Worm (Caenorhabditis elegans) whole organism, L3 larva: ENCODE data around the gene oma-2.

Experiments used
- ama-1 ChIP-seq: fragments of 150-350 bp; optimal IDR thresholded peaks from 2 replicates; lab custom pipeline; 2018
- ceh-28 ChIP-seq: fragments of 150-350 bp; optimal IDR thresholded peaks from 2 replicates; lab custom pipeline; 2014; ENCODE audit warnings: missing biosample characterization, missing genetic modification reagents, missing genetic modification characterization
- fos-1 ChIP-seq: fragments of 150-350 bp; optimal IDR thresholded peaks from 2 replicates; lab custom pipeline; 2014; ENCODE audit warnings: missing biosample characterization, missing genetic modification characterization
- mdl-1 ChIP-seq: fragments of 150-350 bp; optimal IDR thresholded peaks from 2 replicates; lab custom pipeline; 2014; ENCODE audit warnings: missing biosample characterization, missing genetic modification characterization
- nhr-237 ChIP-seq: fragments of 150-350 bp; optimal IDR thresholded peaks from 2 replicates; lab custom pipeline; 2014; ENCODE audit warnings: missing biosample characterization, missing genetic modification characterization
- skn-1 ChIP-seq: fragments of 150-350 bp; optimal IDR thresholded peaks from 2 replicates; lab custom pipeline; 2014; ENCODE audit warnings: missing biosample characterization, missing genetic modification characterization

DNA sequence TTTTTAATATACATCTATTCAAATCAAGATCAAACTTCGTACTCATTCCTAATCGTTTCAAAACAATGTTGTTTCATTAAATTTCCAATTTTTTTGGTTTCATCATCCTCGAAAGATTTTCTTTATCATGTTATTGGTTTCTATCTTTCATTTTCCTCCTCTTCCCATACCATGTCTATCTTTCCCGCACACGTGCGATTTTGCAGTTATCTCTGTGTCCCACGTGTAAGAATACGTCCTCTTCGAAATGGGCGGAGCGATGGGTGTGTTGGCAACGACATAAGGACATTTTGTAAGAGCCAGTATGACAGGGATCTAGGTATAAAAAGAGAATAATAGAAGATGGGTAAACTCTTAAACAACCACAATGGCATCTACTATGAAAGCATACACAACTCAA, 2.9 kb upstream of the oma-2 start, which contains the start of gene F43H9.4:
- TF ChIP-seq nhr-237 (tag; lab: Kevin White, UChicago) (no peak), skn-1 (tag; lab: Kevin White, UChicago) (no peak), ama-1 (lab: Kevin White, UChicago) (no peak), ceh-28 (tag; lab: Kevin White, UChicago) (no peak), fos-1 (tag; lab: Kevin White, UChicago) (no peak), mdl-1 (tag; lab: Kevin White, UChicago) (peak; percentile 49)
